Worm (Caenorhabditis elegans): ENCODE results near the gene abu-11.

The abu-11 gene

DNA sequence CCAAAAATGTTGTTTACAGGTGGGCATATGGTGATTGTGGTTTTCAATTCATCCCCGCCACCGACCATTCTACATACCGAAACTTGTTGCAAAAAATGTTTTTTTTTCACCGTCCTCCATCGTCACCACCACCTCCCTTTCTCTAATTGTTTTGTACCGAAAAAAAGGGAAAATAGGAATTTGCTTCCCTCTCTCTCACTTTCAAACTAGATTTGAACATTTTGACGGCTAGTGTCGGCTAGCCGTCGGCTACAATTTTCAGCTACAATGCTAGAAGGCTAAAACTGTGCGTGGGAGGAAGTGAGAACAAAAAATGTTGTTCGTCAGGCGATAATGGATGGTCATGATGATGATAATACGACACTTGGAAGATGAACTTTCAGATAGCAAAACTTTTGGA, 16.2 kb downstream of the abu-11 start:
- no peak for TF ChIP-seq W03F9.2 (tag; optimal IDR thresholded peaks at IDR 0.05)
- no peak for TF ChIP-seq dao-5 (tag; optimal IDR thresholded peaks at IDR 0.05)
- TF ChIP-seq him-1 (tag; optimal IDR thresholded peaks at IDR 0.05), result no peak

DNA sequence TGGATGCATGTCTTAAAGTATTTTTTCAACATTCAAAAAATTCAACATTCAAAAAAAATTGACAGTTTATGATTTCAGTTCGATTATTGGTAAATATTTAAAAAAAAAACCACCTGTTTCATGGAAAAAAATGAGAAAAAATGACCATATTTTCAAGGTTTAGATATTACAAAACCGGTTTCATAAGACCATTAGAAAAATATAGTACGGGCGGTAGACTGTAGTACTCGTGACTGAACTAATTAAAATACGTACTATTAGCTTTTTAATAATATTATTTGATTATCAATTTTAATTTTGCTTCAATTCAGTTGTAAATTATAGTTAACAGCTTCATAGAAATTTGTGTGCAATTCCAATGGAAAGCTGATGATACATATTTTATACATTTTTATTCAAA, 17.7 kb downstream of the abu-11 start:
- TF ChIP-seq W03F9.2 (tag; optimal IDR thresholded peaks at IDR 0.05) (no peak), dao-5 (tag; optimal IDR thresholded peaks at IDR 0.05) (no peak), him-1 (tag; optimal IDR thresholded peaks at IDR 0.05) (no peak)

DNA sequence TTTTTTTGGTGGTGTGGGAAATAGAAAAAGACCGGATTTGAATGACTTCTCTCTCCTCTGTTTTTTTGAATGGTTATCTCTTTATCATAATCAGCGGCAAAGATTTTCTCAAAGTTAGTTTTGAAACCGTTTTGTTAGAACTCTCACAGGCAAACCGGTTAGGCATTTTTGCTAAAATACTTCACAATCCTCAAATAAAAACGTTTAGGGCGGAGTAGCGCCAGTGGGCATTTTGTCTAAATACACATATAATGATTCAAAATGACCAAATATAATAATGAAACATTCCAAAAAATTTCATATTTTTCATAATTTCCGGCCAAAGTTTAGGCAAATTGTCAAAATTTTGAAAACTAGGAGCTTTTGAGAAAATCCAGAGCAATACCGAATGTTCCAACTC, 18.5 kb downstream of the abu-11 start, which contains the start of gene T01D1.3:
T01D1.3 (minus strand) TSS at position 101 of the 400 bp plus-strand sequence.
- no peak for TF ChIP-seq W03F9.2 (tag; optimal IDR thresholded peaks at IDR 0.05)
- TF ChIP-seq dao-5 (tag; optimal IDR thresholded peaks at IDR 0.05), result no peak
- no peak for TF ChIP-seq him-1 (tag; optimal IDR thresholded peaks at IDR 0.05)

DNA sequence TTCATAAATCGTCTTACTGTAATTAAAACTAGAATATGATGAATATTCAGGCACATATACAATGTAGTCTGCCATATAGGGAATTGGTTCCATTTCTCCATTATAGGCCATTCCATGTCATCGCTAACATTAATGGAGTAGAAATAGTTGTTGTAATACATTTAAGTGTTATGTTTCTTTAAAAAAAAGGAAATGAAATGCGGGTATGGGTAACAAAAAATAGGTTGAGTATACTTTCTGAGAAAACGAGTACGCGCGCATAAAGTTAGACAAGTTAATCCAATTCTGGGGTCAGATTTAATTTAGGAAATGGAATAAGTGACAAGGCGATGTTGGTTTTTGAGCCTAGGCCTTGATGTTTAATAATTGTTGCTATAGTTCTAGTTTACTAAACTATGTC, 20.7 kb downstream of the abu-11 start, which contains the start of gene T01D1.7:
T01D1.7 (minus strand) TSS at position 101 of the 400 bp plus-strand sequence.
- TF ChIP-seq dao-5 (tag; optimal IDR thresholded peaks at IDR 0.05) (no peak), him-1 (tag; optimal IDR thresholded peaks at IDR 0.05) (no peak)

DNA sequence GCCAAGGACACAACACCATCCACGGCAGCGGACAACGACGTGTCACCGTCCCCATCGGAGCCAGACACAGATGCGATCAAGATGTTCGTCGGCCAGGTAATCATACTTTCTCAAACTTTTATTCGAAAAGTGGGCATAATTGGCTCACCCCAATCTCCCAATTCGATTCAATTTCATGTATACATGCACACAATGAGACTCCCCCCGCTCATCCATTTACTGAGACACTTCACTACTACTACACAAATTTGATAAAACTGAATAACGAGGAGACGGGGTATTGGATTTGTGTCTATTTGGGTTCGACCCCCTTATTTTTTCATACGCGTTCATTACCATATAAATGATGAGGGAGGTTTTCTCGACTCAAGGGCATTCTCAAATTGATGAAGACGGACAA, 31.1 kb downstream of the abu-11 start:
- TF ChIP-seq W03F9.2 (tag; optimal IDR thresholded peaks at IDR 0.05), result no peak

DNA sequence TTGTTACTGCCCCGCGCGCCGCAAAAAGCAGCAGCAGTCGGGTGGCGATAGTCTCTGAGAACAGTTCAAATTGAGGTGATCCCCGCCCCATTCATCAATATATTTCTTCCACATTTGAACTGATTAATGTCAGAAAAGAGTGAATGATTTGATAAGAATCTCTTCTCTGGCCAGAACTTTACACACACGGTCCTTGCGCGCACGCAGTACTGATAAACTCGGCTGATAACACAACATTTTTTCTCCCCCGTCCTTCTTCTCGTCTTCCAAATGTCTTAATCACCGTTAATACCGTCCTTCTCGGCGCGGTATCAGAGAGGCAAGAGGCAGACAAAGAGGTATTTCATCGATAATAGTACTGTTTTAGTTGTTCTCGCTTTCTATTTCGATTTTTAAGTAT, 32.2 kb downstream of the abu-11 start, which contains the start of gene etr-1:
etr-1 (plus strand) TSS at position 193 of the 400 bp plus-strand sequence.
- TF ChIP-seq dao-5 (tag; optimal IDR thresholded peaks at IDR 0.05) (no peak), him-1 (tag; optimal IDR thresholded peaks at IDR 0.05) (no peak), W03F9.2 (tag; optimal IDR thresholded peaks at IDR 0.05) (no peak)

DNA sequence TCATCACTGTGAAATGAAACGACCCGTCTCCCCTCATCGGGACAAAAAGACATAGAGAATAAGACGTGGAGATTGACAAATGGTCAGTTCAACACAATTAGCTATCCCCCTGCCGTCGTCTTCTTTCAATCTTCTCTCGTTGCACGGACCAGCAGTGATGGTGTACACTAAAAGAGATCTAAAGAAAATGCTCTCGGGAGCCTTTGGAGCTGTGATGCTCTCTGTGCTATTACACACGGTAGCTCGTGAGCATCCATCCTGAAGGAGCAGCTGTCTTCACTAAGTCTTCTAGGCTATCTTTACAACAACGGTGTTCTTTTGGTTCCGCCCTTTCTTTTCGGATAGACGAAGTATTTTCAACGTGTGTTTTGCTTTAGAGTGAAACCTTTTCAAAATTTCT, 33.1 kb downstream of the abu-11 start:
- no peak for TF ChIP-seq him-1 (tag; optimal IDR thresholded peaks at IDR 0.05)

DNA sequence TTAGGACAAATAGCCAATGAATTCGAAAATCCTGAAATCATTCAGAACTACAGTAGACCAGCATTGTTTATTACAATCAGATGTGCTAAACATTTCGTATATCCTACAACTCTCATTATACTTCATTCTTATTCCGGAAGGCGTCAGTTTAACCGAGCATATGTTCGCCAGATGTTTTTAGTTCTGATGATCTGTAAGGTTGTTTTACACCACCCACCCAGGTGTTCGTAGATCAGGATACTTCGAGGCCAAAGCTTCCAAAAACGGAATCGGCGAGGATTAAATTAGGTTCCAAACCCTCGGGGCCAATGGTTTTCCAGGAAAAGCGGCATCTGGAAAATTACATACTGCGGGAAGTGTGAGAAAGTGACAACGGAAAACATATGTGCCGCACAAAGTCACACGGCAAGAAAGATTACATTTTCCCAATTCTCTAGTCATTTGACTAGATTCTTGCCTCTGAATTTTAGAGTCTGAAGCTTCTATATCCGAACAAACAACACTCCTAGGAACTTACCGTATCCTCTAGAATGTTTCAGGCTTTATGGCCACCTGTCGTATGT, 33.7 kb downstream of the abu-11 start:
- TF ChIP-seq dao-5 (tag; optimal IDR thresholded peaks at IDR 0.05) (no peak), him-1 (tag; optimal IDR thresholded peaks at IDR 0.05) (no peak), W03F9.2 (tag; optimal IDR thresholded peaks at IDR 0.05) (no peak)

DNA sequence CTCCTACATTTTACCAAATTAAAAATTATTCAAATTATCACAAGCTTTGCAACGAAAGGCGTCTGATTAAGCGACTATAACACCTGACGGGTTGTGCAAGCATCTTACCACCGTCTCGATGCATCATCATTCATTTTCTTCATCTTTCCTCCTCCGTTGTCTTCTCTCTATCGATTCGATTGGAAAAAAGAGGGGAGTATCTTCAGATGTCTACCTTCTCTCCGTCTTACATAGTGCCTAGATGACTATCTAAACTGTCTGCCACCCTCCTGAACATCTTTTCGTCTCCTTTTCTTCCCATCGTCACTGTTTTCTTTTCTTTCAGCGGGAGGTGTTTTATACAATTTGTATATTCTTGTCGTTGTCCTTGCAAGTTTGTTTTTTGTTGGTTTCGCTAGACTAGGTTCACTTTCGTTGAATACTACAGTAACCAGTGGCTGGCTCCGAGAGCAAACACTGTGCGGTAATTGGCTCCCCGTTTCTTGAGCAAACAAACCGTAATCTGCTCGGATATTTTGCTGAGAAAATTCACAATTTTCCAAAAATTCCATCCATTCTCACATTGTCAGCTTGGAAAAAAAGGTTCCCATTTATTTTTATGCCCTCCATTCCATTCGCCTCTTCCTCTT, 35.0 kb downstream of the abu-11 start:
- no peak for TF ChIP-seq him-1 (tag; optimal IDR thresholded peaks at IDR 0.05)
- peak; percentile 3 for TF ChIP-seq W03F9.2 (tag; optimal IDR thresholded peaks at IDR 0.05)

DNA sequence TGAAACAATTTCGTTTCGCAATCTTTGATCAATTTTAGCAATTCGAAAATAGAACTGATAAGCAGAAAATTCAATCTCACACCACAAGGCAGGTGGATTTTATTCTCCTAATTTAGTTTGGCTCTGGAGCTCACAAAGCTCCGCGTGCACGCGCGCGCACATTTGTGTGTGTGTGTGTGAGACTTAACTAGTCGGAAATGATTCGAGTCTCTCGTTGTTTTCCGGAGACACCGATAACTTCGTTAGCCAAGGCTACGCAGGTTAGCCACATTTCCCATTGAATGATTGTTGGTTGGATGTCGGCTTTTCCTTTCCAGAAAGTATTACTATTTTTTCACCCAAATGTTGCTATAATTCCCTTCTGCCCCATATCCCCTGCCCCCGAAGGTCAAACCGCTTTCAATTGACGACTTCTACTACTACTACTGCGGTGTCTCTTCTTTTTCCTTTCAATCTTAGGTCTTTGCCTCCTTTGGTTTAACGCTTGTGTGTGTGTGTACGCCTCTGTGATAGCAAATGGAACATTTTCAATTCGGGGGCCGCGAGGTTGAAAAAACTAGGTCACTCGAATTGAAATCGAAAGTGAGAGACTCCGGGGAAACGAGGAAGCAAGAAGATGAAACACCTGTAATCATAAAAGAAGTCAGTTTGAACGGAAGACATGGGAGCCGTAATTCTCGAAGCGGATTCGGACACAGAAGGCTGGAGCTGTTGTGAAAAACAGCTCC, 36.2 kb downstream of the abu-11 start:
- no peak for TF ChIP-seq him-1 (tag; optimal IDR thresholded peaks at IDR 0.05)
- no peak for TF ChIP-seq dao-5 (tag; optimal IDR thresholded peaks at IDR 0.05)
- TF ChIP-seq W03F9.2 (tag; optimal IDR thresholded peaks at IDR 0.05), result no peak

DNA sequence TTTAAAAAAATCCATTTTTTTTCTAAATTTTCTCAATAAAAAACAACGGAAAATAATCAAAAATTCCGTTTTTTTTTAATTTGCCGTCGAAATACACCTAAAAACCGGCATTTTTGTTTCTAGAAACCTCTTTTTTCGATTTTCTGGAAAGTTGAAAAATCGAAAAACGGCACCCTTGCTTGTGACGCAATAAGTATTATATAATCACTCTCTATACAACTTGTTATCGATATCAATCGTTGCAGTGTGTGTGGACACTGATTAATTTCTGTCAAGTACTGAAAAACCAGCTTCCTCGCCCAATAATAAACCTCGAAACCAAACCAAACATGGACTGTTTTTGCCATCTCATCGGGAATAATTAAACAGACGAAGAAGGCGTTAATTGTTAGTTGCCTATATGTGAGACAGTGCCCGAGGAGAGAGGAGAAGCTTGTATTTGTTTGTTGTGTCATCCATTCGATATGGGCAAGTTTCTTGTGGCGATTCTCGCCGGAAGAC, 37.3 kb downstream of the abu-11 start:
- TF ChIP-seq W03F9.2 (tag; optimal IDR thresholded peaks at IDR 0.05) (no peak), dao-5 (tag; optimal IDR thresholded peaks at IDR 0.05) (no peak), him-1 (tag; optimal IDR thresholded peaks at IDR 0.05) (no peak)

DNA sequence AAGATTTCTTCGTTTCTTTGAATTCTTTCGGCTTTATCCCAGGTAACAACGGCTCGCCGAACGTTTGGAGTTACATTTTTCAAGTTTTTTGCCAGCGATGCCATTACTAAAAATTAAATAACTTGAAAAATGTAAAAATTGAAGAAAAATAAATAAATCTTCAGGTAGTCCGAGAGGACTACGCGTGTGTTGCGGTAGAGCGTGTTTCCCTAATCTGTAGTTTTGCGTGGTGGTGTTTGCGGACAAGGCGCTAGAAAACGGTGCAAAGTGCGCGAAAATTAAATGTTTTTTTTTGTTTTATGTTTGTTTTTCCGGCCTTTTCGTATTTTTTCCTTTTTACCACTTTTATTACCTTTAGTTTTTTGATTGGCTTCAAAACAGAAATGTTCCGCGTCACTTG, 38.5 kb downstream of the abu-11 start, which contains the start of gene mrpl-28:
mrpl-28 (minus strand) TSS at position 106 of the 400 bp plus-strand sequence.
- peak; percentile 90 for TF ChIP-seq W03F9.2 (tag; optimal IDR thresholded peaks at IDR 0.05)
- peak; percentile 73 for TF ChIP-seq him-1 (tag; optimal IDR thresholded peaks at IDR 0.05)
- TF ChIP-seq dao-5 (tag; optimal IDR thresholded peaks at IDR 0.05), result no peak

DNA sequence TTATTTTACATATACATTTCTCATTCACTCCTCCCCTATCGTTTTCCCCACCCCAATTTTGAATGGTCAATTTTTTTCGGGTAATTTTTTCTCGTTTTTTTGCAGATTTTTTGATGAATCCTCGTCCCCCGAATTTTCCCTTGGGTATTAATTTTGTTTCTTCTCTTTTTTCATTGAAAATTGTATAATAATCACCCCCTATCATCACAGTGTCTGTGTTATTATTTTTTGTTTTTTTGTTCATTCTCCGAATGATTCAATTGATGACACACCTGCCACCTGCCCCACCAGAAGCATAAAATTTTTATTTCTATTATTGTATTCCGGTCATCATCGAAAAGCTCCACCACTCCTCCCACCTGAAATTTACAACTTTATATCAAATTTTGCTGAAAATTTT, 42.1 kb downstream of the abu-11 start, which contains the start of gene T25D3.3:
T25D3.3 (plus strand) TSS at position 301 of the 400 bp plus-strand sequence.
- TF ChIP-seq dao-5 (tag; optimal IDR thresholded peaks at IDR 0.05) (no peak), W03F9.2 (tag; optimal IDR thresholded peaks at IDR 0.05) (no peak), him-1 (tag; optimal IDR thresholded peaks at IDR 0.05) (no peak)

DNA sequence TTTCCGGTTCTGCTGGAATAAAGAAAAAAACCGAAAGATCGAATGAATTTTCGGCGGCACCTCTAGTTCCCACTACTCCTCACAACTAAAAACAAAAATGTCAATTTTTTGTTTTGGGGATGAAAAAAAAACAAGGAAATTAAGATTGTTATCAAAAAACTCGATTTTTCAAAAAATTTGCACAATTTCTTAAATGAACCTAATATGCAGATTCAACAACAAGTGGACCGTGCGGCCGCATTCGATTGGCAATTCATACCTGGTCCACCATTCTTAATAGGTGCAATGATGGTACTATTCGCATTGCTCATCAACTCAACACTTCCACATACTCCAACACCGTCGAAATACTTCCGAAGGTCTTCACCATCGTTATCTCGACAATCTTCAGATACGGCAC, 42.9 kb downstream of the abu-11 start:
- no peak for TF ChIP-seq him-1 (tag; optimal IDR thresholded peaks at IDR 0.05)
- TF ChIP-seq dao-5 (tag; optimal IDR thresholded peaks at IDR 0.05), result no peak
- no peak for TF ChIP-seq W03F9.2 (tag; optimal IDR thresholded peaks at IDR 0.05)
